Fruit fly (Drosophila melanogaster): Measurements from ENCODE around the gene NijA.

NijA gene

DNA sequence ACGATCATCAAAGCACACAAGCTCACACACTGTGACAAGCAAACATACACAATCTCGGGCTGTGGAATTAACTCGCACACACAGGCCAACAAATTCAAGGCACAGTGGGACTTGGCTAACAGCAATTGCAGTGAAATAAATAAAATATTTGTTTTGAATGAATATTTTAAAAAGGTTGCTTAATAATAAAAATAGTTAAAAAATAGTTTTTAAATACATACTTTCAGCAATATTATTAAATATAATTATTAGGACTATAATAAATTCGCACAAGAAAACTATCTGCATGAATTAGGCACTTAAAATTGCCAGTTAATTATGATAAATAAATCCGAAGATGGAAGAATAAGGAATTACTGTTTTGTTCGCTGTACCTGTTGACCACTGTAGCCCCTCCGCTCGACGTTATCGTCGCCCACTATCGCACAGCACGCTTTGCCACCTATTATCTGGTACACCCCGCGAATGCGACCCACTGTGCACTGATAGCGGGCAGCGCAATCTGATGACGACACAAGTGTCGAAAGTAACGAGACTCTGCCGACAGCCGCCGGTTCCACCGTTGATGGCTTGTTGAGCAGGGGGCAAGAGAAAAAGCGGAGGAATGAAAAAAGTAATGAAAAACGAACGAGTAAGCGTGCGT lies 13.8 kb downstream of the NijA start (continued):
- peak in 1 of 2 experiments; percentile 99 for TF ChIP-seq eve (GFP tag; optimal IDR thresholded peaks at IDR 0.05)
- 0 out of 4 replicates have a peak, but pooled peaks have one; percentile 34 for TF ChIP-seq Dll (GFP tag; IDR thresholded peaks at IDR 0.05; ENCODE audit: partially characterized antibody)
- peak; percentile 71 for TF ChIP-seq CTCF (GFP tag; optimal IDR thresholded peaks at IDR 0.05)
- peak; percentile 66 for TF ChIP-seq pb (GFP tag; optimal IDR thresholded peaks at IDR 0.05)
- peak; percentile 97 for TF ChIP-seq Usf (GFP tag; optimal IDR thresholded peaks at IDR 0.05)
- peak; percentile 95 for TF ChIP-seq kah (GFP tag; optimal IDR thresholded peaks at IDR 0.05)
- peak; percentile 96 for TF ChIP-seq sd (tag; optimal IDR thresholded peaks at IDR 0.05)
- TF ChIP-seq CG17361 (GFP tag; IDR thresholded peaks at IDR 0.05) = peak; percentile 99
- TF ChIP-seq CG7963 (GFP tag; IDR thresholded peaks at IDR 0.05; ENCODE audit: partially characterized antibody) = 0 out of 3 replicates have a peak, but pooled peaks have one; percentile 26
- TF ChIP-seq tap (tag; optimal IDR thresholded peaks at IDR 0.05) = peak; percentile 96
- peak in 1 of 2 experiments; percentile 91 for TF ChIP-seq Hr78 (GFP tag; optimal IDR thresholded peaks at IDR 0.05)
- 0 out of 3 replicates have a peak, but pooled peaks have one; percentile 50 for TF ChIP-seq hb (GFP tag; IDR thresholded peaks at IDR 0.05; ENCODE audit: partially characterized antibody)
- peak; percentile 97 for TF ChIP-seq CG17359 (tag; optimal IDR thresholded peaks at IDR 0.05)
- TF ChIP-seq CG6813 (GFP tag; optimal IDR thresholded peaks at IDR 0.05) = peak; percentile 97
- TF ChIP-seq CG18262 (tag; optimal IDR thresholded peaks at IDR 0.05) = peak; percentile 99
- peak; percentile 77 for TF ChIP-seq ems (GFP tag; optimal IDR thresholded peaks at IDR 0.05)
- peak; percentile 95 for TF ChIP-seq Drgx (GFP tag; IDR thresholded peaks at IDR 0.05)
- peak; percentile 97 for TF ChIP-seq CG14014 (GFP tag; IDR thresholded peaks at IDR 0.05)
- peak; percentile 97 for TF ChIP-seq Max (GFP tag; optimal IDR thresholded peaks at IDR 0.05)
- TF ChIP-seq mirr (GFP tag; optimal IDR thresholded peaks at IDR 0.05) = peak; percentile 87
- peak; percentile 92 for TF ChIP-seq CG31224 (GFP tag; IDR thresholded peaks at IDR 0.05)
- peak; percentile 83 for TF ChIP-seq CG15073 (GFP tag; optimal IDR thresholded peaks at IDR 0.05)
- peak; percentile 63 for TF ChIP-seq ab (GFP tag; optimal IDR thresholded peaks at IDR 0.05)
- TF ChIP-seq CG15269 (tag; optimal IDR thresholded peaks at IDR 0.05) = peak; percentile 99
- TF ChIP-seq insv (GFP tag; optimal IDR thresholded peaks at IDR 0.05) = peak in 1 of 2 experiments; percentile 81
- peak; percentile 79 for TF ChIP-seq CG10321 (GFP tag; IDR thresholded peaks at IDR 0.05)
- TF ChIP-seq cas (GFP tag; IDR thresholded peaks at IDR 0.05) = peak; percentile 90
- TF ChIP-seq ERR (GFP tag; optimal IDR thresholded peaks at IDR 0.05) = peak; percentile 39
- TF ChIP-seq CG10431 (GFP tag; optimal IDR thresholded peaks at IDR 0.05) = peak; percentile 95
- peak; percentile 67 for TF ChIP-seq Kr (GFP tag; optimal IDR thresholded peaks at IDR 0.05)
- TF ChIP-seq CG11560 (tag; IDR thresholded peaks at IDR 0.05) = peak; percentile 92
- peak; percentile 97 for TF ChIP-seq cato (GFP tag; optimal IDR thresholded peaks at IDR 0.05; ENCODE audit: borderline replicate concordance)
- TF ChIP-seq Rx (GFP tag; IDR thresholded peaks at IDR 0.05) = peak; percentile 88
- peak; percentile 79 for TF ChIP-seq corto (GFP tag; optimal IDR thresholded peaks at IDR 0.05)
- TF ChIP-seq gsb-n (tag; optimal IDR thresholded peaks at IDR 0.05) = peak; percentile 96
- peak; percentile 94 for TF ChIP-seq CG6254 (GFP tag; optimal IDR thresholded peaks at IDR 0.05)
- peak; percentile 61 for TF ChIP-seq NC2β (GFP tag; optimal IDR thresholded peaks at IDR 0.05)
- peak; percentile 89 for TF ChIP-seq Spps (tag; optimal IDR thresholded peaks at IDR 0.05)
- TF ChIP-seq phol (tag; optimal IDR thresholded peaks at IDR 0.05) = peak; percentile 98
- TF ChIP-seq CoRest (tag; optimal IDR thresholded peaks at IDR 0.05) = peak; percentile 99
- peak; percentile 99 for TF ChIP-seq cwo (GFP tag; optimal IDR thresholded peaks at IDR 0.05)
- TF ChIP-seq so (GFP tag; IDR thresholded peaks at IDR 0.05) = peak; percentile 98
- TF ChIP-seq CG8281 (tag; optimal IDR thresholded peaks at IDR 0.05) = peak; percentile 91
- peak; percentile 99 for TF ChIP-seq CG10979 (tag; optimal IDR thresholded peaks at IDR 0.05)
- TF ChIP-seq jing (GFP tag; optimal IDR thresholded peaks at IDR 0.05) = peak; percentile 92
- peak; percentile 100 for TF ChIP-seq CG7556 (GFP tag; optimal IDR thresholded peaks at IDR 0.05)
- TF ChIP-seq zfh2 (GFP tag; optimal IDR thresholded peaks at IDR 0.05) = peak; percentile 81
- TF ChIP-seq wek (GFP tag; optimal IDR thresholded peaks at IDR 0.05) = peak; percentile 66
- peak; percentile 81 for TF ChIP-seq Hmx (GFP tag; optimal IDR thresholded peaks at IDR 0.05)
